Worm (Caenorhabditis elegans) whole organism, L4 larva: Measurements from ENCODE around the gene sel-13.
A peak's percentile ranks its signal among the peaks of the same experiment; 100 is the strongest.

Experiments used
- F26F4.8 ChIP-seq: fragments of 200-800 bp; sonication (Bioruptor generic); conservative IDR thresholded peaks from 2 replicates; pipeline ENCODE4 v1.3.6; 2022; ENCODE audit warnings: missing genetic modification characterization, missing compliant biosample characterization
- F49E8.2 ChIP-seq: sonication (generic microtip); optimal IDR thresholded peaks from 2 replicates; lab custom pipeline; 2016; ENCODE audit warnings: missing compliant biosample characterization, mild to moderate bottlenecking, missing genetic modification characterization, borderline replicate concordance
- Y75B8A.6 ChIP-seq: fragments of 200-800 bp; sonication (Bioruptor generic); IDR thresholded peaks from 2 replicates; pipeline ENCODE4 v1.3.6; 2022; ENCODE audit warnings: missing genetic modification reagents, missing genetic modification characterization, missing compliant biosample characterization
- aha-1 ChIP-seq: fragments of 150-350 bp; peaks from one replicate; lab custom pipeline; 2014; ENCODE audit warnings: missing biosample characterization, missing genetic modification characterization
- ama-1 ChIP-seq: fragments of 150-350 bp; optimal IDR thresholded peaks from 2 replicates; lab custom pipeline; 2014; ENCODE audit warnings: inconsistent platforms, mixed read lengths
- ceh-32 ChIP-seq: sonication (generic microtip); optimal IDR thresholded peaks from 2 replicates; lab custom pipeline; 2016; ENCODE audit warnings: mild to moderate bottlenecking, missing genetic modification characterization, missing compliant biosample characterization; ENCODE audit not compliant: poor library complexity
- daf-16 ChIP-seq, 3 experiments: sonication (generic microtip); optimal IDR thresholded peaks; 2 replicates each; lab custom pipeline; 2016 to 2017; ENCODE audit warnings: missing genetic modification characterization in 3 of 3, missing genetic modification reagents in 3 of 3, mild to moderate bottlenecking in 2 of 3, missing compliant biosample characterization in 2 of 3, missing biosample characterization in 1 of 3, moderate library complexity in 1 of 3
- daf-8 ChIP-seq: fragments of 200-800 bp; sonication (Bioruptor generic); IDR thresholded peaks from 2 replicates; pipeline ENCODE4 v1.3.6; 2022; ENCODE audit warnings: missing genetic modification characterization, missing compliant biosample characterization
- dmd-6 ChIP-seq: fragments of 200-800 bp; sonication (Bioruptor generic); IDR thresholded peaks from 2 replicates; pipeline ENCODE4 v1.3.6; 2022; ENCODE audit warnings: missing genetic modification reagents, missing genetic modification characterization, missing compliant biosample characterization
- dve-1 ChIP-seq: sonication (generic microtip); optimal IDR thresholded peaks from 2 replicates; lab custom pipeline; 2017; ENCODE audit warnings: antibody characterized with exemption, mild to moderate bottlenecking, missing genetic modification characterization, missing compliant biosample characterization; ENCODE audit not compliant: insufficient read depth
- egl-43 ChIP-seq: fragments of 200-800 bp; sonication (Bioruptor generic); IDR thresholded peaks from 2 replicates; pipeline ENCODE4 v1.3.6; 2022; ENCODE audit warnings: missing genetic modification reagents, missing genetic modification characterization, missing compliant biosample characterization
- hif-1 ChIP-seq, 2 experiments: sonication (generic microtip); optimal IDR thresholded peaks; 2 replicates each; lab custom pipeline; 2016 to 2017; ENCODE audit warnings: missing compliant biosample characterization in 2 of 2, missing genetic modification characterization in 2 of 2, missing genetic modification reagents in 2 of 2, missing genotype in 2 of 2, mild to moderate bottlenecking in 1 of 2
- hlh-30 ChIP-seq: sonication (generic microtip); optimal IDR thresholded peaks from 2 replicates; lab custom pipeline; 2017; ENCODE audit warnings: antibody characterized with exemption, mild to moderate bottlenecking, missing genetic modification characterization, missing compliant biosample characterization; ENCODE audit not compliant: insufficient read depth
- lim-7 ChIP-seq: fragments of 200-800 bp; sonication (Bioruptor generic); IDR thresholded peaks from 2 replicates; pipeline ENCODE4 v1.3.6; 2022; ENCODE audit warnings: missing genetic modification characterization, missing compliant biosample characterization
- lin-13 ChIP-seq: fragments of 150-350 bp; optimal IDR thresholded peaks from 2 replicates; lab custom pipeline; 2014; ENCODE audit warnings: missing biosample characterization, missing genetic modification reagents, missing genetic modification characterization
- lin-15B ChIP-seq: fragments of 150-350 bp; sonication (generic microtip); optimal IDR thresholded peaks from 3 replicates; lab custom pipeline; 2014; ENCODE audit warnings: missing biosample characterization, missing genetic modification characterization
- lir-3 ChIP-seq: sonication (generic microtip); optimal IDR thresholded peaks from 2 replicates; lab custom pipeline; 2016; ENCODE audit warnings: mild to moderate bottlenecking, missing genetic modification characterization, missing compliant biosample characterization
- mdl-1 ChIP-seq, 2 experiments: fragments of 150-350 bp in 1 of 2; sonication (generic microtip) in 1 of 2; optimal IDR thresholded peaks; 2 replicates each; lab custom pipeline; 2014 to 2017; ENCODE audit warnings: missing biosample characterization in 2 of 2, missing genetic modification characterization in 2 of 2
- mxl-3 ChIP-seq: fragments of 200-800 bp; sonication (Bioruptor generic); optimal IDR thresholded peaks from 2 replicates; lab custom pipeline; 2018; ENCODE audit warnings: mild to moderate bottlenecking, missing genetic modification characterization, missing compliant biosample characterization
- nhr-11 ChIP-seq: fragments of 150-350 bp; optimal IDR thresholded peaks from 2 replicates; lab custom pipeline; 2014; ENCODE audit warnings: missing biosample characterization, missing genetic modification characterization
- nhr-28 ChIP-seq: fragments of 150-350 bp; optimal IDR thresholded peaks from 2 replicates; lab custom pipeline; 2014; ENCODE audit warnings: missing biosample characterization, missing genetic modification characterization
- nhr-48 ChIP-seq: sonication (generic microtip); optimal IDR thresholded peaks from 2 replicates; lab custom pipeline; 2016; ENCODE audit warnings: mild to moderate bottlenecking, missing genetic modification characterization, missing compliant biosample characterization
- pqm-1 ChIP-seq: sonication (generic microtip); optimal IDR thresholded peaks from 2 replicates; lab custom pipeline; 2017; ENCODE audit warnings: missing biosample characterization, missing genetic modification characterization
- spr-1 ChIP-seq: sonication (generic microtip); optimal IDR thresholded peaks from 2 replicates; lab custom pipeline; 2016; ENCODE audit warnings: mild to moderate bottlenecking, missing genetic modification characterization, missing compliant biosample characterization
- unc-62 ChIP-seq, 3 experiments: fragments of 150-350 bp in 1 of 3; sonication (generic microtip); optimal IDR thresholded peaks in 2 of 3; peaks in 1 of 3; 1 replicate in 1 of 3; 2 replicates in 2 of 3; lab custom pipeline; 2014 to 2017; ENCODE audit warnings: missing biosample characterization in 3 of 3, missing genetic modification characterization in 3 of 3, missing genetic modification reagents in 3 of 3, missing genotype in 1 of 3
- zip-11 ChIP-seq: fragments of 200-800 bp; sonication (Bioruptor generic); IDR thresholded peaks from 2 replicates; pipeline ENCODE4 v1.3.6; 2022; ENCODE audit warnings: missing genetic modification characterization, missing compliant biosample characterization

Gene sel-13

DNA sequence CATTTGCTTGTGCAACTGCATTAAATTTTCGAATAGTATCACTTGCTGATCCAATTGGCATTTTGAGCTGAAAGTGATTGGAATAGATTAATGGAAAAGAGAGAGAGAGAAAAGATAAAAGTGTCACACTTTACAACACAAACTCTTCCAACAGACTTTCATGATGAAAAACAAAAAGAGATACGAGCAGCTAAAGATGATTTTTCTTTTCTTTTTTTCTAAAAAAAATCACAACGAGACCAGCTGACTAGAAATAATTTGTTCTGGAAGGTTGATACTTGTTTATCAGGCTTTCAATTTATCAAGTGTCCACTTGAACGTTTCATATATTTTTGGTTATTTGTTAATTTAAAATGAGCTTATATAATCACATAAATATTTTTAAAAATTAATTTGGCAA lies 12.9 kb downstream of the sel-13 start:
- TF ChIP-seq lin-15B, result no peak
- TF ChIP-seq unc-62 (GFP tag; optimal IDR thresholded peaks at IDR 0.05 in 1 of 2; lab: Kevin White, UChicago), result peak in 1 of 2 experiments; percentile 42
- TF ChIP-seq unc-62 (tag; optimal IDR thresholded peaks at IDR 0.05; lab: Kevin White, UChicago), result no peak
- TF ChIP-seq daf-16 (GFP tag; optimal IDR thresholded peaks at IDR 0.05; lab: Kevin White, UChicago), result peak in 1 of 2 experiments; percentile 87
- TF ChIP-seq daf-16 (tag; optimal IDR thresholded peaks at IDR 0.05; lab: Kevin White, UChicago), result no peak
- no peak for TF ChIP-seq ama-1 (lab: Kevin White, UChicago)
- peak in 1 of 2 experiments; percentile 15 for TF ChIP-seq hif-1 (tag; optimal IDR thresholded peaks at IDR 0.05; lab: Kevin White, UChicago)
- peak; percentile 50 for TF ChIP-seq nhr-11 (tag; lab: Kevin White, UChicago)
- TF ChIP-seq lim-7, result no peak

DNA sequence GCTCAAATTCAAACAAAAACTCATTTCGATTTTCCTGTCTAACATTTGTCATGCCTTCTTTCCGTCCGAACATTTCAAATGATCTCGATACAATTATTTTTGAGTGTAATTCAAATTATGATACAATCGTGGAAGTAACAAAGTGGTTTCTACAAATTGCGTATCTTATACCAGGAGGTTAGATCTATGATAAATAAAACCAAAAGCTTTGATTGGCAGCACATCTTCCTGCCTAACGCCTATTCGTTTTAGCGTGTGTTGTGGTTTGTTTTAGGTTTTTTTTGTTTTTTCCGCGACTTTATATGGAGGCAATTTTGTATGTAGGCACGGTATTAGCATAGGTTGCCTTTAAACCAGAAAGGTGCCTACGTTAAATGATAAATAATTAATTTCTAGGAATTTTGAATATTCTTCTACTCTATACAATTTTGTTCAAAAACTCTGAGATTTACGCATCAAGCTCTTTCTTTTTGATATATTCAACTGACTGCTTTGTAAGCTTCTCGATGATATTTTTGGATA lies 20.0 kb downstream of the sel-13 start, which contains the start of gene srg-11:
TSS of gene srg-11 (plus strand) at position 51 of the 522 bp plus-strand sequence.
- no peak for TF ChIP-seq Y75B8A.6 (GFP tag; lab: Robert Waterston, UW)
- no peak for TF ChIP-seq lin-13 (GFP tag; lab: Kevin White, UChicago)
- TF ChIP-seq aha-1 (tag; lab: Kevin White, UChicago), result peak; percentile 97

ce11 chrIII:4677466-4677865 lies 22.6 kb downstream of the sel-13 start, which contains the start of gene srg-10:
srg-10 (plus strand) TSS chrIII:4677766.
- TF ChIP-seq zip-11 (GFP tag; lab: Robert Waterston, UW), result no peak
- TF ChIP-seq F49E8.2 (tag; lab: Kevin White, UChicago), result no peak
- no peak for TF ChIP-seq lir-3
- TF ChIP-seq daf-8 (GFP tag; lab: Robert Waterston, UW), result no peak
- no peak for TF ChIP-seq egl-43 (GFP tag; lab: Robert Waterston, UW)
- no peak for TF ChIP-seq spr-1 (tag; lab: Kevin White, UChicago)
- TF ChIP-seq nhr-48, result no peak

ce11 chrIII:4671949-4672348 lies 28.1 kb downstream of the sel-13 start, which contains the start of gene srg-13:
srg-13 (plus strand) TSS chrIII:4672249.
- TF ChIP-seq lir-3, result no peak
- TF ChIP-seq unc-62 (GFP tag; optimal IDR thresholded peaks at IDR 0.05 in 1 of 2; lab: Kevin White, UChicago), result no peak
- no peak for TF ChIP-seq unc-62 (tag; optimal IDR thresholded peaks at IDR 0.05; lab: Kevin White, UChicago)
- no peak for TF ChIP-seq hlh-30 (tag; lab: Kevin White, UChicago)
- TF ChIP-seq, all 104 proteins: peak for 0

DNA sequence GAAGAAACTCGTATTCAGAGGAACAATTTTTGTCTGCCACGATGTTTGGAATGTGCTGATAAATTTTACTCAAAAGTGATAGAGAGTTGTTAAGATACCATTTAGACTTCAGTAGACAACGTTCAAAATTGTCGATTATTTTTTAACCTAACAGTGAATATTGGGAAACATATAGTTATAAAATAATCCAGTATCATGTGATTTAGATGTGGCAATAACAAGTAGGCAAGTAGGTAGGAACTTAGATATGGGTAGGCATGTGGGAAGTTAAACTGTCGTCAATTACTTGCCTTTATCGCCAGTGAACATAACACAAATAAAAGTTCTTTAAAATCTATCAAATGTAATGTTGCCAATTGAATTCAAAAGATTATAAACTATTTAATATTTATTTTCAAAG lies 28.5 kb downstream of the sel-13 start, which contains the start of gene T23F11.11:
TSS of gene T23F11.11 (minus strand) at position 101 of the 400 bp plus-strand sequence.
- TF ChIP-seq pqm-1 (peak; percentile 5), ceh-32 (no peak)

DNA sequence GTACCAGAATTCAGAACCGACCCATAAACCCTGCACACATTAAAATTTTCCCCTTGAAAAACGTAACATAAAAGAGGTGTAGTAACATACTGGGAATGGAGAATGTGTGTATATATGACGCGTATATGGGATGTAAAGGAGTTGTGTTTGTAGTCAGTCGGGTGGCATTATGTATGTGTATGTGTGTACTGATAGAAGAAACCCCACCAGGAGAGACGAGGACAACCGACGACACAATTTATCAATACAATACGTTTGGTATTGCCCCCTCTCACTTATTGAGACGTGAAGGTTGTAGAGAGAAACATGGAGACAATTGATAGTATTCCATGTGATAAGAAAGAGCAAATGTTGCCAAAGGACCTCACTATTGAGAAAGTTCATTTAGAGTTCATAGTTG lies 32.0 kb downstream of the sel-13 start:
- peak; percentile 21 for TF ChIP-seq dve-1 (tag; lab: Kevin White, UChicago)
- no peak for TF ChIP-seq F26F4.8 (GFP tag; lab: Robert Waterston, UW)
- no peak for TF ChIP-seq daf-16 (GFP tag; optimal IDR thresholded peaks at IDR 0.05; lab: Kevin White, UChicago)
- peak; percentile 56 for TF ChIP-seq daf-16 (tag; optimal IDR thresholded peaks at IDR 0.05; lab: Kevin White, UChicago)
- TF ChIP-seq pqm-1, result peak; percentile 85
- TF ChIP-seq nhr-28 (tag; lab: Kevin White, UChicago), result peak; percentile 97
- TF ChIP-seq mdl-1 (tag; optimal IDR thresholded peaks at IDR 0.05; lab: Kevin White, UChicago), result peak in 1 of 2 experiments; percentile 6
- TF ChIP-seq aha-1 (tag; lab: Kevin White, UChicago), result peak; percentile 66
- 0 out of 2 replicates have a peak, but pooled peaks have one; percentile 13 for TF ChIP-seq dmd-6 (GFP tag; lab: Robert Waterston, UW)
- no peak for TF ChIP-seq mxl-3 (GFP tag; lab: Kevin White, UChicago)
